Worm (Caenorhabditis elegans): Measurements from ENCODE around the gene C07G1.7.

DNA sequence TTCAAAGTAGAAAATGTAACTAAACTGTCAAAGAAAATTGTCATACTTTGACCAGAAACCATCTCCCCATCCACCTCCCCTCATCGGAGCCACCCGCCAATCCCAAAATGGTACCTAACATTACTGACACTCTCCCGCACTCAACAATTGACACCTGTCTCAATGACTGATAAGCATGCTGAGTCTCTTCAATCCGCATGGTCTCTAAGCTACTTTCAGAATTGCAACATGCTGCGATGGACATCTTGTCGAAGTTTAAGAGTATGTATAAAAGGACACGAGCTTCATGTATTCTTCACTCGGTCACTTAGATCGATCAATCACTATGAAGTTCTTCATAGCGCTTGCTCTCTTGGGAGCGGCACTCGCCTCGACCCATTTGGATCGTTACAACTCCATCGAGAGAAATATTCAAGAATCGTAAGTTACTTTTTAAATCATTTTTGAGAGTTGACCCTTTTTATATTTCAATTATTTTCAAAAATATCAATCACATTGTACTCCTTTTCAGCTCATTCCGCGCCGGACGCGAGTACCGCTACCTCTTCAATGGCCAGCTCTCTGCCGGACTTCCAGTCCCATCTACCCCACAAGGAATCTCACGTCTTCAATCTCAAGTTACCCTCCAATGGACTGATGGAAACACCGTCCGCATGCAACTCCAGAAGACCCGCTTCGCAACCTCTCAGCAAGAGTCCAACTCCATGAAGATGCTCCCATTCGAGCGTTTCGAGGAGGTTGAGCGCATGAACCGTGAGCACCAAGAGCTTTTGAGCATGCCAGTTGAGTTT, 49.4 kb upstream of the C07G1.7 start, which contains the start of gene vit-6:
- TF ChIP-seq dmd-4 (tag; optimal IDR thresholded peaks at IDR 0.05) (no peak), snpc-4 (tag; optimal IDR thresholded peaks at IDR 0.05) (no peak), ama-1 (optimal IDR thresholded peaks at IDR 0.05) (no peak), alr-1 (tag; optimal IDR thresholded peaks at IDR 0.05) (no peak), fos-1 (tag; optimal IDR thresholded peaks at IDR 0.05) (no peak), zag-1 (tag; optimal IDR thresholded peaks at IDR 0.05) (no peak), ztf-11 (tag; optimal IDR thresholded peaks at IDR 0.05) (no peak), ztf-4 (tag; optimal IDR thresholded peaks at IDR 0.05) (no peak), unc-55 (GFP tag; optimal IDR thresholded peaks at IDR 0.05) (no peak), lsy-2 (tag; optimal IDR thresholded peaks at IDR 0.05) (no peak), unc-62 (GFP tag; optimal IDR thresholded peaks at IDR 0.05) (no peak), nhr-12 (tag; optimal IDR thresholded peaks at IDR 0.05) (no peak), aly-2 (tag; optimal IDR thresholded peaks at IDR 0.05) (no peak), skn-1 (tag; optimal IDR thresholded peaks at IDR 0.05) (no peak)

Measured in whole organism, L2 larva.